Fruit fly (Drosophila melanogaster): ENCODE measurements around the gene Ostgamma.
A peak's percentile ranks its signal among the peaks of the same experiment; 100 is the strongest.

The Ostgamma gene

dm6 chr2L:8300220-8301167 is 7.5 kb downstream of the Ostgamma start, which contains the start of gene Btk:
TSS of gene Btk (minus strand) at chr2L:8301079.
- TF ChIP-seq CG7368 (GFP tag; optimal IDR thresholded peaks at IDR 0.05) = no peak
- no peak for TF ChIP-seq dac (GFP tag; optimal IDR thresholded peaks at IDR 0.05)
- peak; percentile 61 for TF ChIP-seq fkh (GFP tag; optimal IDR thresholded peaks at IDR 0.05)
- peak; percentile 83 for TF ChIP-seq Blimp-1 (GFP tag; optimal IDR thresholded peaks at IDR 0.05)
- peak; percentile 40 for TF ChIP-seq CG6854 (GFP tag; optimal IDR thresholded peaks at IDR 0.05)
- 0 out of 3 replicates have a peak, but pooled peaks have one; percentile 19 for TF ChIP-seq CG6163 (GFP tag; IDR thresholded peaks at IDR 0.05)
- no peak for TF ChIP-seq CG10631 (GFP tag; optimal IDR thresholded peaks at IDR 0.05)
- no peak for TF ChIP-seq achi (GFP tag; optimal IDR thresholded peaks at IDR 0.05)
- TF ChIP-seq net (GFP tag; optimal IDR thresholded peaks at IDR 0.05) = no peak
- TF ChIP-seq CG31627 (GFP tag; optimal IDR thresholded peaks at IDR 0.05) = no peak
- TF ChIP-seq dsx (GFP tag; optimal IDR thresholded peaks at IDR 0.05; ENCODE audit: poor library complexity, severe bottlenecking) = peak; percentile 10
- no peak for TF ChIP-seq Eip93F (GFP tag; optimal IDR thresholded peaks at IDR 0.05)
- TF ChIP-seq Sox14 (GFP tag; optimal IDR thresholded peaks at IDR 0.05) = peak; percentile 27

dm6 chr2L:8299194-8299811 is 8.7 kb downstream of the Ostgamma start:
- TF ChIP-seq CG15336 (GFP tag; IDR thresholded peaks at IDR 0.05) = peak; percentile 58
- TF ChIP-seq lz (GFP tag; optimal IDR thresholded peaks at IDR 0.05) = peak; percentile 93
- peak; percentile 54; the same call in 1 of the 2 replicates for TF ChIP-seq Gug (GFP tag; IDR thresholded peaks at IDR 0.05)
- TF ChIP-seq CG6808 (GFP tag; optimal IDR thresholded peaks at IDR 0.05) = peak; percentile 95
- peak; percentile 56; the same call in 1 of the 3 replicates for TF ChIP-seq CG6163 (GFP tag; IDR thresholded peaks at IDR 0.05)
- peak; percentile 74 for TF ChIP-seq CG1621 (tag; optimal IDR thresholded peaks at IDR 0.05)
- peak; percentile 87 for TF ChIP-seq CG10669 (GFP tag; optimal IDR thresholded peaks at IDR 0.05)
- TF ChIP-seq topi (GFP tag; optimal IDR thresholded peaks at IDR 0.05) = peak; percentile 94
- TF ChIP-seq Hr39 (GFP tag; optimal IDR thresholded peaks at IDR 0.05) = peak; percentile 91
- TF ChIP-seq CG16779 (tag; optimal IDR thresholded peaks at IDR 0.05) = no peak
- peak; percentile 95 for TF ChIP-seq Met (GFP tag; optimal IDR thresholded peaks at IDR 0.05)
- TF ChIP-seq Ets96B (tag; optimal IDR thresholded peaks at IDR 0.05) = peak; percentile 82
- TF ChIP-seq OdsH (GFP tag; optimal IDR thresholded peaks at IDR 0.05) = peak; percentile 80
- TF ChIP-seq CG34406 (GFP tag; optimal IDR thresholded peaks at IDR 0.05) = peak; percentile 84
- peak; percentile 97 for TF ChIP-seq Eip78C (GFP tag)
- no peak for TF ChIP-seq Hr38 (GFP tag; optimal IDR thresholded peaks at IDR 0.05)
- TF ChIP-seq achi (GFP tag; optimal IDR thresholded peaks at IDR 0.05) = peak; percentile 87
- TF ChIP-seq Sox15 (GFP tag; optimal IDR thresholded peaks at IDR 0.05) = peak; percentile 78
- peak; percentile 89 for TF ChIP-seq spab (GFP tag; optimal IDR thresholded peaks at IDR 0.05)
- peak; percentile 76 for TF ChIP-seq Blimp-1 (GFP tag; optimal IDR thresholded peaks at IDR 0.05)
- peak; percentile 70 for TF ChIP-seq CG11762 (GFP tag; optimal IDR thresholded peaks at IDR 0.05; ENCODE audit: insufficient read depth)
- 0 out of 2 replicates have a peak, but pooled peaks have one; percentile 35 for TF ChIP-seq CG11294 (GFP tag; IDR thresholded peaks at IDR 0.05)
- TF ChIP-seq esn (GFP tag; optimal IDR thresholded peaks at IDR 0.05) = peak; percentile 95
- peak; percentile 98 for TF ChIP-seq svp (GFP tag)
- TF ChIP-seq fd59A (GFP tag; optimal IDR thresholded peaks at IDR 0.05) = peak; percentile 91
- peak; percentile 91 for TF ChIP-seq cyc (GFP tag; optimal IDR thresholded peaks at IDR 0.05)
- peak; percentile 91 for TF ChIP-seq CG11902 (GFP tag; optimal IDR thresholded peaks at IDR 0.05)
- TF ChIP-seq CG4318 (GFP tag; optimal IDR thresholded peaks at IDR 0.05) = no peak
- TF ChIP-seq CG6276 (GFP tag; optimal IDR thresholded peaks at IDR 0.05) = no peak
- peak; percentile 91 for TF ChIP-seq dsx (GFP tag; optimal IDR thresholded peaks at IDR 0.05; ENCODE audit: poor library complexity, severe bottlenecking)
- peak; percentile 91 for TF ChIP-seq CG3919 (GFP tag; optimal IDR thresholded peaks at IDR 0.05)
- TF ChIP-seq CG7368 (GFP tag; optimal IDR thresholded peaks at IDR 0.05) = peak; percentile 72
- peak; percentile 37 for TF ChIP-seq Eip93F (GFP tag; optimal IDR thresholded peaks at IDR 0.05)
- TF ChIP-seq CG8119 (GFP tag; IDR thresholded peaks at IDR 0.05) = peak; percentile 72
- peak; percentile 89 for TF ChIP-seq Sox102F (GFP tag; optimal IDR thresholded peaks at IDR 0.05)
- TF ChIP-seq net (GFP tag; optimal IDR thresholded peaks at IDR 0.05) = peak; percentile 82
- peak; percentile 97 for TF ChIP-seq CG6854 (GFP tag; optimal IDR thresholded peaks at IDR 0.05)
- TF ChIP-seq CG10631 (GFP tag; optimal IDR thresholded peaks at IDR 0.05) = peak; percentile 86
- peak; percentile 94 for TF ChIP-seq CG3032 (tag; optimal IDR thresholded peaks at IDR 0.05)
- peak; percentile 54 for TF ChIP-seq CG8319 (GFP tag; optimal IDR thresholded peaks at IDR 0.05)
- peak; percentile 91 for TF ChIP-seq CG9139 (GFP tag; optimal IDR thresholded peaks at IDR 0.05)

Measured in whole organism, prepupa.